Fruit fly (Drosophila melanogaster) whole organism, embryonic: ENCODE results near the gene mmy.

Experiments
- Aef1 ChIP-seq: fragments of 200-800 bp; sonication (Bioruptor generic); IDR thresholded peaks from 3 replicates; pipeline ENCODE4 v1.3.6; 2022; ENCODE audit warnings: missing biosample characterization, missing genetic modification characterization
- B-H2 ChIP-seq: fragments of 200-800 bp; sonication (Bioruptor generic); optimal IDR thresholded peaks from 2 replicates; lab custom pipeline; 2018; ENCODE audit warnings: missing biosample characterization, mild to moderate bottlenecking, missing genetic modification characterization
- BtbVII ChIP-seq: fragments of 200-800 bp; sonication (Bioruptor generic); optimal IDR thresholded peaks from 3 replicates; lab custom pipeline; 2017; ENCODE audit warnings: missing biosample characterization, mild to moderate bottlenecking, missing genetic modification characterization
- C15 ChIP-seq: fragments of 200-800 bp; sonication (Bioruptor generic); IDR thresholded peaks from 3 replicates; pipeline ENCODE4 v1.3.6; 2022; ENCODE audit warnings: missing biosample characterization, missing genetic modification characterization
- CG10959 ChIP-seq: fragments of 200-800 bp; sonication (Bioruptor generic); IDR thresholded peaks from 2 replicates; pipeline ENCODE4 v1.3.6; 2022; ENCODE audit warnings: missing biosample characterization, missing genetic modification characterization
- CG11695 ChIP-seq: fragments of 200-800 bp; sonication (Bioruptor generic); IDR thresholded peaks from 3 replicates; pipeline ENCODE4 v1.3.6; 2022; ENCODE audit warnings: missing biosample characterization, missing genetic modification characterization
- CG12104 ChIP-seq: fragments of 200-800 bp; sonication (Bioruptor generic); optimal IDR thresholded peaks from 3 replicates; lab custom pipeline; 2016; ENCODE audit warnings: missing biosample characterization, missing genetic modification characterization
- CG14965 ChIP-seq: fragments of 200-800 bp; sonication (Bioruptor generic); optimal IDR thresholded peaks from 2 replicates; lab custom pipeline; 2016; ENCODE audit warnings: missing biosample characterization, missing genetic modification characterization, borderline replicate concordance
- CG1792 ChIP-seq: fragments of 200-800 bp; sonication (Bioruptor generic); optimal IDR thresholded peaks from 2 replicates; lab custom pipeline; 2016; ENCODE audit warnings: missing biosample characterization, missing genetic modification characterization
- CG32767 ChIP-seq: fragments of 200-800 bp; sonication (Bioruptor generic); IDR thresholded peaks from 2 replicates; pipeline ENCODE4 v1.3.6; 2022; ENCODE audit warnings: missing biosample characterization, missing genetic modification characterization
- CG33213 ChIP-seq: fragments of 200-800 bp; sonication (Bioruptor generic); optimal IDR thresholded peaks from 3 replicates; lab custom pipeline; 2016; ENCODE audit warnings: missing biosample characterization, missing genetic modification characterization
- CG34224 ChIP-seq: fragments of 200-800 bp; sonication (Bioruptor generic); IDR thresholded peaks from 3 replicates; pipeline ENCODE4 v1.3.6; 2022; ENCODE audit warnings: missing biosample characterization, missing genetic modification characterization; ENCODE audit not compliant: partially characterized antibody
- CG7372 ChIP-seq: fragments of 200-800 bp; sonication (Bioruptor generic); IDR thresholded peaks from 2 replicates; pipeline ENCODE4 v1.3.6; 2022; ENCODE audit warnings: missing biosample characterization, missing genetic modification characterization
- CG8290 ChIP-seq, 3 experiments: fragments of 200-800 bp; sonication (Bioruptor generic); optimal IDR thresholded peaks; 2 replicates each; lab custom pipeline; 2016 to 2019; ENCODE audit warnings: missing biosample characterization in 3 of 3, missing genetic modification characterization in 3 of 3, mild to moderate bottlenecking in 2 of 3, moderate library complexity in 1 of 3
- CG8359 ChIP-seq: fragments of 200-800 bp; sonication (Bioruptor generic); optimal IDR thresholded peaks from 2 replicates; lab custom pipeline; 2017; ENCODE audit warnings: missing biosample characterization, mild to moderate bottlenecking, missing genetic modification characterization, borderline replicate concordance
- CTCF ChIP-seq: fragments of 200-800 bp; sonication (Bioruptor generic); optimal IDR thresholded peaks from 2 replicates; lab custom pipeline; 2017; ENCODE audit warnings: missing biosample characterization, mild to moderate bottlenecking, missing genetic modification characterization, moderate library complexity
- Chrac-16 ChIP-seq: fragments of 200-800 bp; sonication (Bioruptor generic); optimal IDR thresholded peaks from 3 replicates; lab custom pipeline; 2016; ENCODE audit warnings: missing biosample characterization, missing genetic modification characterization
- Dbx ChIP-seq: fragments of 200-800 bp; sonication (Bioruptor generic); IDR thresholded peaks from 3 replicates; pipeline ENCODE4 v1.3.6; 2022; ENCODE audit warnings: missing biosample characterization, missing genetic modification characterization
- Deaf1 ChIP-seq: fragments of 200-800 bp; optimal IDR thresholded peaks from 3 replicates; lab custom pipeline; 2019; ENCODE audit warnings: missing biosample characterization, mild to moderate bottlenecking, missing genetic modification characterization, moderate library complexity
- Dek ChIP-seq: fragments of 200-800 bp; sonication (Bioruptor generic); optimal IDR thresholded peaks from 3 replicates; lab custom pipeline; 2019; ENCODE audit warnings: missing biosample characterization, mild to moderate bottlenecking, missing genetic modification characterization, moderate library complexity
- Doc2 ChIP-seq: fragments of 200-800 bp; sonication (Bioruptor generic); IDR thresholded peaks from 2 replicates; pipeline ENCODE4 v1.3.6; 2022; ENCODE audit warnings: missing biosample characterization, missing genetic modification characterization
- ERR ChIP-seq: fragments of 200-800 bp; sonication (Bioruptor generic); optimal IDR thresholded peaks from 2 replicates; lab custom pipeline; 2016; ENCODE audit warnings: missing biosample characterization, missing genetic modification characterization
- Ets97D ChIP-seq: fragments of 200-800 bp; sonication (Bioruptor generic); optimal IDR thresholded peaks from 3 replicates; lab custom pipeline; 2016; ENCODE audit warnings: missing biosample characterization, missing genetic modification characterization
- Fer1 ChIP-seq: fragments of 200-800 bp; sonication (Bioruptor generic); optimal IDR thresholded peaks from 2 replicates; lab custom pipeline; 2017; ENCODE audit warnings: missing biosample characterization, mild to moderate bottlenecking, missing genetic modification characterization
- Fer3 ChIP-seq: fragments of 200-800 bp; sonication (Bioruptor generic); optimal IDR thresholded peaks from 2 replicates; lab custom pipeline; 2018; ENCODE audit warnings: missing biosample characterization, mild to moderate bottlenecking, missing genetic modification characterization, moderate library complexity
- HHEX ChIP-seq: fragments of 200-800 bp; sonication (Bioruptor generic); optimal IDR thresholded peaks from 3 replicates; lab custom pipeline; 2017; ENCODE audit warnings: missing biosample characterization, mild to moderate bottlenecking, missing genetic modification characterization, missing genetic modification reagents
- Hand ChIP-seq: fragments of 200-800 bp; sonication (Bioruptor generic); optimal IDR thresholded peaks from 2 replicates; lab custom pipeline; 2017; ENCODE audit warnings: mild to moderate bottlenecking, missing biosample characterization, missing genetic modification reagents, missing genetic modification characterization
- HmgD ChIP-seq: fragments of 200-800 bp; sonication (Bioruptor generic); optimal IDR thresholded peaks from 3 replicates; lab custom pipeline; 2016; ENCODE audit warnings: missing biosample characterization, missing genetic modification characterization
- NC2β ChIP-seq: fragments of 200-800 bp; sonication (Bioruptor generic); optimal IDR thresholded peaks from 2 replicates; lab custom pipeline; 2016; ENCODE audit warnings: missing biosample characterization, missing genetic modification characterization
- NFAT ChIP-seq: fragments of 200-800 bp; sonication (Bioruptor generic); IDR thresholded peaks from 2 replicates; pipeline ENCODE4 v1.3.6; 2022; ENCODE audit warnings: missing biosample characterization, missing genetic modification characterization
- Oli ChIP-seq: fragments of 200-800 bp; sonication (Bioruptor generic); optimal IDR thresholded peaks from 2 replicates; lab custom pipeline; 2018; ENCODE audit warnings: missing biosample characterization, mild to moderate bottlenecking, missing genetic modification characterization, moderate library complexity
- Scr ChIP-seq: fragments of 200-800 bp; sonication (Bioruptor generic); IDR thresholded peaks from 2 replicates; pipeline ENCODE4 v1.3.6; 2022; ENCODE audit warnings: missing biosample characterization, missing genetic modification characterization; ENCODE audit not compliant: partially characterized antibody
- TFAM ChIP-seq: fragments of 200-800 bp; sonication (Bioruptor generic); optimal IDR thresholded peaks from 2 replicates; lab custom pipeline; 2017; ENCODE audit warnings: missing biosample characterization, missing genetic modification characterization, inconsistent platforms
- Usf ChIP-seq: fragments of 200-800 bp; sonication (Bioruptor generic); optimal IDR thresholded peaks from 2 replicates; lab custom pipeline; 2017; ENCODE audit warnings: missing genotype, missing biosample characterization, missing genetic modification characterization
- amos ChIP-seq: fragments of 200-800 bp; sonication (Bioruptor generic); IDR thresholded peaks from 2 replicates; pipeline ENCODE4 v1.3.6; 2022; ENCODE audit warnings: missing biosample characterization, missing genetic modification characterization; ENCODE audit not compliant: partially characterized antibody
- ara ChIP-seq: fragments of 200-800 bp; sonication (Bioruptor generic); IDR thresholded peaks from 2 replicates; pipeline ENCODE4 v1.3.6; 2022; ENCODE audit warnings: missing biosample characterization, missing genetic modification characterization
- az2 ChIP-seq: fragments of 200-800 bp; sonication (Bioruptor generic); optimal IDR thresholded peaks from 3 replicates; lab custom pipeline; 2016; ENCODE audit warnings: missing biosample characterization, missing genetic modification characterization
- dan ChIP-seq: fragments of 200-800 bp; sonication (Bioruptor generic); IDR thresholded peaks from 2 replicates; pipeline ENCODE4 v1.3.6; 2022; ENCODE audit warnings: missing biosample characterization, missing genetic modification characterization
- fd64A ChIP-seq: fragments of 200-800 bp; sonication (Bioruptor generic); optimal IDR thresholded peaks from 3 replicates; lab custom pipeline; 2018; ENCODE audit warnings: missing biosample characterization, mild to moderate bottlenecking, missing genetic modification characterization
- grn ChIP-seq: fragments of 200-800 bp; sonication (Bioruptor generic); optimal IDR thresholded peaks from 3 replicates; lab custom pipeline; 2017; ENCODE audit warnings: missing biosample characterization, missing genetic modification characterization
- gt ChIP-seq: fragments of 200-800 bp; sonication (Bioruptor generic); IDR thresholded peaks from 2 replicates; pipeline ENCODE4 v1.3.6; 2022; ENCODE audit warnings: missing biosample characterization, missing genetic modification characterization
- insv ChIP-seq, 2 experiments: fragments of 200-800 bp; sonication (Bioruptor generic); optimal IDR thresholded peaks; 3 replicates each; lab custom pipeline; 2016 to 2018; ENCODE audit warnings: missing biosample characterization in 2 of 2, missing genetic modification characterization in 2 of 2
- jing ChIP-seq: fragments of 200-800 bp; sonication (Bioruptor generic); optimal IDR thresholded peaks from 2 replicates; lab custom pipeline; 2018; ENCODE audit warnings: missing biosample characterization, mild to moderate bottlenecking, missing genetic modification characterization
- maf-S ChIP-seq: fragments of 200-800 bp; sonication (Bioruptor generic); optimal IDR thresholded peaks from 2 replicates; lab custom pipeline; 2016; ENCODE audit warnings: missing biosample characterization, missing genetic modification characterization
- nerfin-2 ChIP-seq: fragments of 200-800 bp; sonication (Bioruptor generic); IDR thresholded peaks from 2 replicates; pipeline ENCODE4 v1.3.6; 2022; ENCODE audit warnings: missing biosample characterization, missing genetic modification characterization; ENCODE audit not compliant: partially characterized antibody
- onecut ChIP-seq: fragments of 200-800 bp; sonication (Bioruptor generic); IDR thresholded peaks from 2 replicates; pipeline ENCODE4 v1.3.6; 2022; ENCODE audit warnings: missing biosample characterization, missing genetic modification characterization
- prd ChIP-seq, 3 experiments: fragments of >200 bp in 2 of 3; fragments of 200-800 bp in 1 of 3; sonication (Bioruptor generic) in 1 of 3; optimal IDR thresholded peaks in 2 of 3; IDR thresholded peaks in 1 of 3; 2 replicates in 2 of 3; 3 replicates in 1 of 3; pipeline versions ENCODE4 v1.3.6 to Lab custom; 2017 to 2022; ENCODE audit warnings: missing biosample characterization in 1 of 3, missing genetic modification characterization in 1 of 3
- slp2 ChIP-seq: fragments of 200-800 bp; sonication (Bioruptor generic); optimal IDR thresholded peaks from 2 replicates; lab custom pipeline; 2016; ENCODE audit warnings: missing biosample characterization, missing genetic modification characterization
- sqz ChIP-seq: fragments of 200-800 bp; sonication (Bioruptor generic); optimal IDR thresholded peaks from 3 replicates; lab custom pipeline; 2018; ENCODE audit warnings: missing biosample characterization, mild to moderate bottlenecking, missing genetic modification characterization

mmy gene

DNA sequence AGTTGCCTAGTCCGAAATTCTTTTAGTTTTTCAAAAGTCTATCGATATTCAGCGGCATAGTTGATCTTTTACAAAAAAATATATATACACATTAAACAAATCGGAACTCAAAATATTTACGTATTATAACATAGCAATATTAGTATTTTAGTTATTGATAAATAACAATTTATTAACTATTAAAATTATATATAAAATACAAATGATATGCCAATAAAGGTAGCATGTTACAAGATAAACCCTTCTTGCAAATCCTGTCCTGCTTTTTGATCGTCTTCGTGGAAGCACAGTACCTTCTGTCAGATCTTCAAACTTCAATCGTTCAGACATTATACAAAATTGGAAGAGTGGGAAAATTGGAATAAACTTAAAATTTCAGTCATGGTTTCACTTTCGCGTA is 23.0 kb upstream of the mmy start, which contains the start of gene CG9550:
Gene CG9550 (plus strand): TSS at position 301 of the 400 bp plus-strand sequence.
- TF ChIP-seq Ets97D (GFP tag; lab: Kevin White, UChicago) (no peak), maf-S (GFP tag; lab: Kevin White, UChicago) (no peak), Dek (tag; lab: Kevin White, UChicago) (no peak)

DNA sequence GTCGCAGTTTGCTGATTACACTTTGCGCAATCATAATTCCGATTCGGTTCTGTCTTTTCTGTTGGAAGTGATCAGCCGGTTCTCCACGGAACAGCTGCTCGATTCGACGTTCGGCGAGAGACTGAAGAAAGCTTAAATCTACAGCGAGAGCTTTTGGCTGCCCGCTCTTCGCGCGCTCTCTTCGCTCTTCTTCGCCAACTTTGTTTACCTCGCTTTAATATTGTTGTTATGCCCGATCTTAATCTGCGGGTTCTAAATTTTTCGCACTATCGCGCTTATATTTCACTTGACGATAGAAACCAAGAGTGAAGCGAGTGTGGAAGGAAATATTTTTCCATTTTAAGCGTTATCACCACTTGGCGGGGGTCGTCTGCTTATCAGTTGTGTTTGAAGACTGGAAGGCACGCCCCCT is 20.7 kb upstream of the mmy start, which contains the start of gene CG9547:
Gene CG9547 (minus strand): TSS at position 128 of the 412 bp plus-strand sequence.
- no peak for TF ChIP-seq NC2β (GFP tag; lab: Kevin White, UChicago)
- no peak for TF ChIP-seq CG8359 (GFP tag; lab: Kevin White, UChicago)
- no peak for TF ChIP-seq Chrac-16 (GFP tag; lab: Kevin White, UChicago)
- no peak for TF ChIP-seq CG1792 (GFP tag; lab: Kevin White, UChicago)
- TF ChIP-seq gt (GFP tag; lab: Robert Waterston, UW) = no peak
- no peak for TF ChIP-seq CG32767 (GFP tag; lab: Robert Waterston, UW)
- no peak for TF ChIP-seq CG14965 (GFP tag; lab: Kevin White, UChicago)
- no peak for TF ChIP-seq Usf (GFP tag; lab: Kevin White, UChicago)
- no peak for TF ChIP-seq HmgD
- TF ChIP-seq insv (GFP tag; optimal IDR thresholded peaks at IDR 0.05; lab: Kevin White, UChicago) = no peak
- TF ChIP-seq CG12104 = no peak
- no peak for TF ChIP-seq ERR
- TF ChIP-seq Hand (GFP tag; lab: Kevin White, UChicago) = peak; percentile 40
- no peak for TF ChIP-seq prd (optimal IDR thresholded peaks at IDR 0.05; lab: Kevin White, UChicago)
- TF ChIP-seq prd (GFP tag; IDR thresholded peaks at IDR 0.05; lab: Robert Waterston, UW) = no peak
- no peak for TF ChIP-seq slp2
- TF ChIP-seq CG7372 = no peak
- peak; percentile 6 for TF ChIP-seq B-H2 (GFP tag; lab: Kevin White, UChicago)
- peak; percentile 69 for TF ChIP-seq Fer1 (GFP tag; lab: Kevin White, UChicago)
- TF ChIP-seq TFAM (GFP tag; lab: Kevin White, UChicago) = no peak
- no peak for TF ChIP-seq sqz (GFP tag; lab: Kevin White, UChicago)
- peak; percentile 12 for TF ChIP-seq HHEX
- TF ChIP-seq Dbx (GFP tag; lab: Robert Waterston, UW) = peak; percentile 65; the same call in 2 of the 3 replicates
- TF ChIP-seq fd64A (GFP tag; lab: Kevin White, UChicago) = no peak
- peak; percentile 45 for TF ChIP-seq Deaf1 (tag; lab: Kevin White, UChicago)
- peak; percentile 22; the same call in 1 of the 2 replicates for TF ChIP-seq NFAT (GFP tag; lab: Robert Waterston, UW)
- no peak for TF ChIP-seq ara (GFP tag; lab: Robert Waterston, UW)
- no peak for TF ChIP-seq CG8290 (GFP tag; optimal IDR thresholded peaks at IDR 0.05; lab: Kevin White, UChicago)
- peak in 1 of 2 experiments; percentile 36 for TF ChIP-seq CG8290 (tag; optimal IDR thresholded peaks at IDR 0.05; lab: Kevin White, UChicago)
- no peak; the same call in 1 of the 2 replicates for TF ChIP-seq onecut (GFP tag; lab: Robert Waterston, UW)
- TF ChIP-seq nerfin-2 = no peak
- no peak for TF ChIP-seq CG10959 (GFP tag; lab: Robert Waterston, UW)
- TF ChIP-seq dan (GFP tag; lab: Robert Waterston, UW) = no peak
- TF ChIP-seq CG34224 (GFP tag; lab: Robert Waterston, UW) = peak; percentile 45; the same call in 2 of the 3 replicates
- TF ChIP-seq CTCF (GFP tag; lab: Kevin White, UChicago) = no peak
- 0 out of 2 replicates have a peak, but pooled peaks have one; percentile 16 for TF ChIP-seq Scr (GFP tag; lab: Robert Waterston, UW)
- no peak for TF ChIP-seq Aef1
- no peak for TF ChIP-seq CG33213 (GFP tag; lab: Kevin White, UChicago)
- TF ChIP-seq Oli (tag; lab: Kevin White, UChicago) = no peak
- TF ChIP-seq Fer3 (tag; lab: Kevin White, UChicago) = peak; percentile 9
- no peak for TF ChIP-seq az2
- peak; percentile 53 for TF ChIP-seq BtbVII (GFP tag; lab: Kevin White, UChicago)
- TF ChIP-seq Doc2 = no peak
- no peak for TF ChIP-seq C15
- no peak for TF ChIP-seq jing (GFP tag; lab: Kevin White, UChicago)
- peak; percentile 94 for TF ChIP-seq grn (GFP tag; lab: Kevin White, UChicago)
- peak; percentile 45; the same call in 1 of the 2 replicates for TF ChIP-seq amos (GFP tag; lab: Robert Waterston, UW)
- no peak; the same call in 2 of the 3 replicates for TF ChIP-seq CG11695
